Worm (Caenorhabditis elegans) whole organism, L4/young adult: Measurements from ENCODE around the gene thoc-5.

Source experiments
- W03F9.2 ChIP-seq: fragments of 150-350 bp; optimal IDR thresholded peaks from 2 replicates; lab custom pipeline; 2014; ENCODE audit warnings: missing biosample characterization, missing genetic modification characterization
- dao-5 ChIP-seq: sonication (generic microtip); optimal IDR thresholded peaks from 2 replicates; lab custom pipeline; 2016; ENCODE audit warnings: missing genotype, missing genetic modification characterization, moderate library complexity, missing compliant biosample characterization
- him-1 ChIP-seq: sonication (generic microtip); optimal IDR thresholded peaks from 2 replicates; lab custom pipeline; 2016; ENCODE audit warnings: missing genotype, missing genetic modification reagents, missing genetic modification characterization, missing compliant biosample characterization

The thoc-5 gene

DNA sequence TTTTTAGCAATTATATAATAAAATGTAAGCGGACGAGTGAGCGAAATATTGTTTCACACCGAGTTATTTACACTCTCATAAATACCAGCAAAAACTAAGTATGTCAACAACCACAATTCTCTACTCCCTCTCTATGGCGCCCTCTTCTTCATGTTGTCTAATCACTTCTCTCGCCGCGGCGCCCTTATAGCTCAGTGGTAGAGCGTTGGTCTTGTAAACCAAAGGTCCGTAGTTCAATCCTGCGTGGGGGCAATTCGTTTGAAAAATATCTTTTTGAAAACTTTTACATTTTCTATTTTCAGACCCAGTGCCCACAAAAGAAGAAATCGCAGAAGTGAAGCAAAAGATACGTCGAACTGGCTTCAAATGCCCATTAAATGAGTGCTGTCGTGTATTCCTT is 43.5 kb downstream of the thoc-5 start:
- TF ChIP-seq him-1 = peak; percentile 53
- TF ChIP-seq dao-5 (tag; lab: Kevin White, UChicago) = peak; percentile 66
- peak; percentile 23 for TF ChIP-seq W03F9.2 (tag; lab: Kevin White, UChicago)

DNA sequence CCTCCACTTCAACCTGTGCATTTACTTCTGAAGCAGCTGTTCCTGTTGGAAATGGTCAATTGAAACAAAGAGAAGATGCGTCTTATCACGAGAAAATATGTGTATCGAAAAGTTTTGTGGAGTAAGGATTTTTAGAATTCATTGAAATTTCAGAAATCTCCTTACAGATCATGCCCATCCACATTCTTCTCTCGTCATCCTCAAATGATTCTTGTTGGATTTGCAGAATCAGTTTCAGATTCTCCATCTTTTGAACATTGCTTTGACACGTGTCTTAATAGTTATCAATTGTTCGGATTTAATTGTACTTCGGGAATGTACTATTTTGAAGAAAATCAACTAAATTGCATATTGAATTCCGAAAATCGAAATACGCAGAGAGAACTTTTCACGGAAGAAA is 45.2 kb downstream of the thoc-5 start:
- TF ChIP-seq W03F9.2 (tag; lab: Kevin White, UChicago) = no peak
- no peak for TF ChIP-seq him-1
- no peak for TF ChIP-seq dao-5 (tag; lab: Kevin White, UChicago)

DNA sequence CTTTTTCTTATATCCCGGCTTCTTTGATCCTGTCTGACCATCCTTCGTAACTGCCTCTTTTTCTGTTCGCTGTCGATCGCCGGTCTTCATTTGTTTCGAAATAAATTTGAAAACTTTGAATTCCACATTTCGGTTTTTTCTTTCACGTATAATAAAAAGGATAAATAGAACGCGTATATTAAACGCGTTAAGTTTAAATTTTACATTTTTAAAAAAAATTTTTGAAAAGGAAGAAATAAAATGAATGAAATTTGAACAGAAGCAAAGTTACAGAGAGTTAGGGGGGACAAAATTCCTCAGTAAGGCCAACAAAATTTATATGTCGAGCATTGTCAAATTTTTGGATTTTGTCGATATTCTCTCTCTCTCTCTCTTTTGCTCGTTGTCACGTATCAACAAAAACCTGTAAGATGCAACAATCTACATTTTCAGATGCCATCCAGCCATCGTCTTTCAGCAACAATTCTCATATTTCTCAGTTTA is 47.4 kb downstream of the thoc-5 start, which contains the start of the genes T15B12.2 and F52C9.5:
Gene T15B12.2 (minus strand): TSS at position 101 of the 483 bp plus-strand sequence.
Gene F52C9.5 (plus strand): TSS at position 433 of the 483 bp plus-strand sequence.
- TF ChIP-seq him-1 = no peak
- TF ChIP-seq dao-5 (tag; lab: Kevin White, UChicago) = no peak
- no peak for TF ChIP-seq W03F9.2 (tag; lab: Kevin White, UChicago)
